Fruit fly (Drosophila melanogaster) whole organism, embryonic: ENCODE measurements around the gene CG2909.

Experiments
- ATbp ChIP-seq: fragments of 200-800 bp; sonication (Bioruptor generic); optimal IDR thresholded peaks from 2 replicates; lab custom pipeline; 2017; ENCODE audit warnings: missing biosample characterization, mild to moderate bottlenecking, missing genetic modification characterization, missing genetic modification reagents
- Ada2b ChIP-seq: fragments of 200-800 bp; sonication (Bioruptor generic); IDR thresholded peaks from 2 replicates; pipeline ENCODE4 v1.3.6; 2022; ENCODE audit warnings: missing biosample characterization, missing genetic modification characterization
- Atf6 ChIP-seq: fragments of 200-800 bp; sonication (Bioruptor generic); IDR thresholded peaks from 2 replicates; pipeline ENCODE4 v1.3.6; 2022; ENCODE audit warnings: missing biosample characterization, missing genetic modification characterization
- Bdp1 ChIP-seq: fragments of 200-800 bp; sonication (Bioruptor generic); optimal IDR thresholded peaks from 3 replicates; lab custom pipeline; 2016; ENCODE audit warnings: missing biosample characterization, missing genetic modification characterization
- CG10565 ChIP-seq: fragments of 200-800 bp; sonication (Bioruptor generic); optimal IDR thresholded peaks from 3 replicates; lab custom pipeline; 2016; ENCODE audit warnings: missing biosample characterization, mild to moderate bottlenecking, missing genetic modification characterization
- CG12659 ChIP-seq: fragments of 200-800 bp; sonication (Bioruptor generic); optimal IDR thresholded peaks from 3 replicates; lab custom pipeline; 2017; ENCODE audit warnings: mild to moderate bottlenecking, missing biosample characterization, missing genetic modification reagents, missing genetic modification characterization
- CG13424 ChIP-seq: fragments of 200-800 bp; sonication (Bioruptor generic); optimal IDR thresholded peaks from 2 replicates; lab custom pipeline; 2019; ENCODE audit warnings: missing biosample characterization, mild to moderate bottlenecking, missing genetic modification characterization, moderate library complexity
- CG13624 ChIP-seq: fragments of 200-800 bp; sonication (Bioruptor generic); optimal IDR thresholded peaks from 2 replicates; lab custom pipeline; 2016; ENCODE audit warnings: missing biosample characterization, missing genetic modification characterization
- CG14441 ChIP-seq: fragments of 200-800 bp; sonication (Bioruptor generic); IDR thresholded peaks from 2 replicates; pipeline ENCODE4 v1.3.6; 2022; ENCODE audit warnings: missing biosample characterization, missing genetic modification characterization
- CG17328 ChIP-seq: fragments of 200-800 bp; sonication (Bioruptor generic); IDR thresholded peaks from 2 replicates; pipeline ENCODE4 v1.3.6; 2022; ENCODE audit warnings: missing biosample characterization, missing genetic modification characterization
- CG17359 ChIP-seq: fragments of 200-800 bp; sonication (Bioruptor generic); optimal IDR thresholded peaks from 3 replicates; lab custom pipeline; 2018; ENCODE audit warnings: missing biosample characterization, mild to moderate bottlenecking, missing genetic modification characterization, moderate library complexity
- CG1792 ChIP-seq: fragments of 200-800 bp; sonication (Bioruptor generic); optimal IDR thresholded peaks from 2 replicates; lab custom pipeline; 2016; ENCODE audit warnings: missing biosample characterization, missing genetic modification characterization
- CG18011 ChIP-seq: fragments of 200-800 bp; sonication (Bioruptor generic); optimal IDR thresholded peaks from 2 replicates; lab custom pipeline; 2017; ENCODE audit warnings: missing biosample characterization, missing genetic modification characterization, mild to moderate bottlenecking, moderate library complexity, missing genotype
- CG18599 ChIP-seq: fragments of 200-800 bp; sonication (Bioruptor generic); optimal IDR thresholded peaks from 3 replicates; lab custom pipeline; 2017; ENCODE audit warnings: missing biosample characterization, missing genetic modification characterization, mild to moderate bottlenecking, moderate library complexity, missing genetic modification reagents
- CG4404 ChIP-seq: fragments of 200-800 bp; sonication (Bioruptor generic); IDR thresholded peaks from 2 replicates; pipeline ENCODE4 v1.3.6; 2022; ENCODE audit warnings: missing biosample characterization, missing genetic modification characterization
- CG4707 ChIP-seq: fragments of 200-800 bp; sonication (Bioruptor generic); optimal IDR thresholded peaks from 2 replicates; lab custom pipeline; 2018; ENCODE audit warnings: missing biosample characterization, mild to moderate bottlenecking, missing genetic modification characterization, moderate library complexity
- CG6254 ChIP-seq: fragments of 200-800 bp; sonication (Bioruptor generic); optimal IDR thresholded peaks from 3 replicates; lab custom pipeline; 2017; ENCODE audit warnings: mild to moderate bottlenecking, missing biosample characterization, missing genetic modification reagents, missing genetic modification characterization
- CG6689 ChIP-seq: fragments of 200-800 bp; sonication (Bioruptor generic); IDR thresholded peaks from 2 replicates; pipeline ENCODE4 v1.3.6; 2022; ENCODE audit warnings: missing biosample characterization, missing genetic modification characterization
- CG7839 ChIP-seq: fragments of 200-800 bp; sonication (Bioruptor generic); optimal IDR thresholded peaks from 3 replicates; lab custom pipeline; 2018; ENCODE audit warnings: missing biosample characterization, mild to moderate bottlenecking, missing genetic modification characterization, moderate library complexity
- CG8089 ChIP-seq: fragments of 200-800 bp; sonication (Bioruptor generic); optimal IDR thresholded peaks from 3 replicates; lab custom pipeline; 2016; ENCODE audit warnings: missing biosample characterization, missing genetic modification characterization
- CG8359 ChIP-seq: fragments of 200-800 bp; sonication (Bioruptor generic); optimal IDR thresholded peaks from 2 replicates; lab custom pipeline; 2017; ENCODE audit warnings: missing biosample characterization, mild to moderate bottlenecking, missing genetic modification characterization, borderline replicate concordance
- CG8924 ChIP-seq: fragments of 200-800 bp; optimal IDR thresholded peaks from 3 replicates; lab custom pipeline; 2019; ENCODE audit warnings: missing biosample characterization, mild to moderate bottlenecking, missing genetic modification characterization, moderate library complexity
- CoRest ChIP-seq: fragments of 200-800 bp; sonication (Bioruptor generic); optimal IDR thresholded peaks from 3 replicates; lab custom pipeline; 2018; ENCODE audit warnings: missing biosample characterization, mild to moderate bottlenecking, missing genetic modification characterization, moderate library complexity
- D19A ChIP-seq: fragments of 200-800 bp; optimal IDR thresholded peaks from 3 replicates; lab custom pipeline; 2019; ENCODE audit warnings: missing biosample characterization, mild to moderate bottlenecking, missing genetic modification characterization, moderate library complexity
- Dad ChIP-seq: fragments of 200-800 bp; sonication (Bioruptor generic); optimal IDR thresholded peaks from 3 replicates; lab custom pipeline; 2016; ENCODE audit warnings: missing biosample characterization, missing genetic modification characterization
- Elba2 ChIP-seq: fragments of 200-800 bp; sonication (Bioruptor generic); optimal IDR thresholded peaks from 3 replicates; lab custom pipeline; 2016; ENCODE audit warnings: missing biosample characterization, missing genetic modification characterization
- Myb ChIP-seq: fragments of 200-800 bp; sonication (Bioruptor generic); optimal IDR thresholded peaks from 2 replicates; lab custom pipeline; 2016; ENCODE audit warnings: missing biosample characterization, missing genetic modification characterization
- Nf-YB ChIP-seq: fragments of 200-800 bp; sonication (Bioruptor generic); optimal IDR thresholded peaks from 3 replicates; lab custom pipeline; 2019; ENCODE audit warnings: missing biosample characterization, mild to moderate bottlenecking, missing genetic modification characterization, moderate library complexity
- Rfx ChIP-seq: fragments of 200-800 bp; sonication (Bioruptor generic); IDR thresholded peaks from 2 replicates; pipeline ENCODE4 v1.3.6; 2022; ENCODE audit warnings: missing biosample characterization, missing genetic modification characterization
- Sox100B ChIP-seq: fragments of 200-800 bp; sonication (Bioruptor generic); optimal IDR thresholded peaks from 3 replicates; lab custom pipeline; 2018; ENCODE audit warnings: missing biosample characterization, mild to moderate bottlenecking, missing genetic modification characterization
- Sry-δ ChIP-seq: fragments of 200-800 bp; sonication (Bioruptor generic); optimal IDR thresholded peaks from 2 replicates; lab custom pipeline; 2016; ENCODE audit warnings: missing biosample characterization, missing genetic modification characterization
- TFAM ChIP-seq: fragments of 200-800 bp; sonication (Bioruptor generic); optimal IDR thresholded peaks from 2 replicates; lab custom pipeline; 2017; ENCODE audit warnings: missing biosample characterization, missing genetic modification characterization, inconsistent platforms
- ap ChIP-seq: fragments of 200-800 bp; sonication (Bioruptor generic); IDR thresholded peaks from 2 replicates; pipeline ENCODE4 v1.3.6; 2022; ENCODE audit warnings: missing biosample characterization, missing genetic modification characterization
- ash1 ChIP-seq: fragments of 200-800 bp; sonication (Bioruptor generic); optimal IDR thresholded peaks from 2 replicates; lab custom pipeline; 2018; ENCODE audit warnings: missing biosample characterization, mild to moderate bottlenecking, missing genetic modification characterization
- chn ChIP-seq: fragments of 200-800 bp; sonication (Bioruptor generic); optimal IDR thresholded peaks from 2 replicates; lab custom pipeline; 2016; ENCODE audit warnings: missing biosample characterization, missing genetic modification characterization
- en ChIP-seq: fragments of 200-800 bp; sonication (Bioruptor generic); optimal IDR thresholded peaks from 2 replicates; lab custom pipeline; 2016; ENCODE audit warnings: missing biosample characterization, missing genetic modification characterization
- exex ChIP-seq: fragments of 200-800 bp; sonication (Bioruptor generic); optimal IDR thresholded peaks from 4 replicates; lab custom pipeline; 2018; ENCODE audit warnings: missing biosample characterization, mild to moderate bottlenecking, missing genetic modification characterization, moderate library complexity
- fd96Cb ChIP-seq: fragments of 200-800 bp; sonication (Bioruptor generic); optimal IDR thresholded peaks from 2 replicates; lab custom pipeline; 2018; ENCODE audit warnings: missing biosample characterization, mild to moderate bottlenecking, missing genetic modification characterization, moderate library complexity
- gt ChIP-seq: fragments of 200-800 bp; sonication (Bioruptor generic); IDR thresholded peaks from 2 replicates; pipeline ENCODE4 v1.3.6; 2022; ENCODE audit warnings: missing biosample characterization, missing genetic modification characterization
- hb ChIP-seq: fragments of 200-800 bp; sonication (Bioruptor generic); IDR thresholded peaks from 3 replicates; pipeline ENCODE4 v1.3.6; 2022; ENCODE audit warnings: missing biosample characterization, missing genetic modification characterization; ENCODE audit not compliant: partially characterized antibody
- klu ChIP-seq: fragments of 200-800 bp; sonication (Bioruptor generic); IDR thresholded peaks from 2 replicates; pipeline ENCODE4 v1.3.6; 2022; ENCODE audit warnings: missing biosample characterization, missing genetic modification characterization
- lilli ChIP-seq: fragments of 200-800 bp; sonication (Bioruptor generic); optimal IDR thresholded peaks from 3 replicates; lab custom pipeline; 2016; ENCODE audit warnings: missing biosample characterization, missing genetic modification characterization
- pfk ChIP-seq: fragments of 200-800 bp; sonication (Bioruptor generic); optimal IDR thresholded peaks from 2 replicates; lab custom pipeline; 2018; ENCODE audit warnings: missing biosample characterization, mild to moderate bottlenecking, missing genetic modification characterization, moderate library complexity
- pnt ChIP-seq: fragments of 200-800 bp; sonication (Bioruptor generic); optimal IDR thresholded peaks from 3 replicates; lab custom pipeline; 2016; ENCODE audit warnings: missing biosample characterization, missing genetic modification characterization
- row ChIP-seq: fragments of 200-800 bp; sonication (Bioruptor generic); IDR thresholded peaks from 3 replicates; pipeline ENCODE4 v1.3.6; 2022; ENCODE audit warnings: missing biosample characterization, missing genetic modification characterization
- ssp ChIP-seq: fragments of 200-800 bp; sonication (Bioruptor generic); IDR thresholded peaks from 2 replicates; pipeline ENCODE4 v1.3.6; 2022; ENCODE audit warnings: missing biosample characterization, missing genetic modification characterization
- tgo ChIP-seq: fragments of 200-800 bp; sonication (Bioruptor generic); IDR thresholded peaks from 3 replicates; pipeline ENCODE4 v1.3.6; 2022; ENCODE audit warnings: missing biosample characterization, missing genetic modification characterization
- z ChIP-seq: fragments of 200-800 bp; sonication (Bioruptor generic); IDR thresholded peaks from 3 replicates; pipeline ENCODE4 v1.3.6; 2022; ENCODE audit warnings: missing biosample characterization, missing genetic modification characterization
- zfh1 ChIP-seq: fragments of 200-800 bp; sonication (Bioruptor generic); IDR thresholded peaks from 3 replicates; pipeline ENCODE4 v1.3.6; 2022; ENCODE audit warnings: missing biosample characterization, missing genetic modification characterization
- zfh2 ChIP-seq: fragments of 200-800 bp; sonication (Bioruptor generic); optimal IDR thresholded peaks from 2 replicates; lab custom pipeline; 2016; ENCODE audit warnings: missing biosample characterization, missing genetic modification characterization

Gene CG2909

dm6 chrX:10289935-10290760 is 36.1 kb upstream of the CG2909 start (continued):
- TF ChIP-seq fd96Cb (tag; lab: Kevin White, UChicago) (no peak), z (GFP tag; lab: Robert Waterston, UW) (no peak), CG8359 (no peak), hb (GFP tag; lab: Robert Waterston, UW) (no peak), Sox100B (GFP tag; lab: Kevin White, UChicago) (peak; percentile 22), ATbp (GFP tag; lab: Kevin White, UChicago) (no peak), pfk (peak; percentile 57), CG14441 (no peak), Rfx (no peak), lilli (no peak), Bdp1 (GFP tag; lab: Kevin White, UChicago) (no peak), CG10565 (no peak), CG6254 (GFP tag; lab: Kevin White, UChicago) (no peak), Sry-δ (no peak), CG4707 (GFP tag; lab: Kevin White, UChicago) (no peak), CG8089 (GFP tag; lab: Kevin White, UChicago) (no peak), row (peak; percentile 55; the same call in 2 of the 3 replicates), CG17328 (GFP tag; lab: Robert Waterston, UW) (no peak), zfh1 (GFP tag; lab: Robert Waterston, UW) (no peak), CG6689 (GFP tag; lab: Robert Waterston, UW) (no peak), Dad (GFP tag; lab: Kevin White, UChicago) (no peak), CG18011 (GFP tag; lab: Kevin White, UChicago) (no peak), TFAM (GFP tag; lab: Kevin White, UChicago) (no peak), klu (GFP tag; lab: Robert Waterston, UW) (no peak), CG12659 (GFP tag; lab: Kevin White, UChicago) (peak; percentile 4), Ada2b (GFP tag; lab: Robert Waterston, UW) (no peak), CG8924 (tag; lab: Kevin White, UChicago) (no peak), Elba2 (GFP tag; lab: Kevin White, UChicago) (no peak), CG13424 (tag; lab: Kevin White, UChicago) (peak; percentile 7), Nf-YB (GFP tag; lab: Kevin White, UChicago) (no peak), chn (no peak), CG7839 (tag; lab: Kevin White, UChicago) (peak; percentile 12), ap (GFP tag; lab: Robert Waterston, UW) (no peak), D19A (tag; lab: Kevin White, UChicago) (no peak), zfh2 (GFP tag; lab: Kevin White, UChicago) (no peak), exex (tag; lab: Kevin White, UChicago) (no peak), CG1792 (GFP tag; lab: Kevin White, UChicago) (no peak), CG18599 (peak; percentile 13), ssp (no peak), tgo (GFP tag; lab: Robert Waterston, UW) (no peak), CoRest (tag; lab: Kevin White, UChicago) (peak; percentile 9), en (no peak), CG17359 (no peak), Myb (GFP tag; lab: Kevin White, UChicago) (no peak), pnt (no peak), CG4404 (GFP tag; lab: Robert Waterston, UW) (no peak), CG13624 (no peak), Atf6 (GFP tag; lab: Robert Waterston, UW) (no peak), ash1 (no peak), gt (GFP tag; lab: Robert Waterston, UW) (no peak)
